Fruit fly (Drosophila melanogaster): ENCODE results near the gene CG14401.

The CG14401 gene

DNA sequence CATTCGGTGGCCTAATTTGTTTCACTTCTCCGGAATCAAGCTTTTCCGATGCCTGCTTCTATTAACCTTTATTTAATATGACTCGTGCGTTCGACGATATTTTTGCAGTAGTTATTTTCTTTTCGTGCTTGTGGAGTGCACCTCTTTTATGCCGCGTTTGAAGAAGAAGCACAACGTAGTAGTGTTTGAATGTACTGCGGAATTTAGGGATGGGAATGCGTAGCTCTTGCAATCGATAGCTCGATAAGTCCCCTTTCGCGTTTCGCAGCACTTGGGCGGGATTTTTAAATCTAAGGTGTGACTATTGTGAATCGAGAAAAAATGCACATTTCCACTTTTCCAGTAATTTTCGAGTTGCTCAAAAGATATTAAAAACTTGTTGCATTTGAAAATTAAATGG is 49.1 kb downstream of the CG14401 start, which contains the start of the genes CG43739 and sky:
Gene CG43739, minus strand, starts transcription at position 199 of the 400 bp plus-strand sequence.
Gene sky, minus strand, starts transcription at position 199 of the 400 bp plus-strand sequence.
- no peak for TF ChIP-seq CG12605 (GFP tag; IDR thresholded peaks at IDR 0.05)
- TF ChIP-seq CG4496 (GFP tag; IDR thresholded peaks at IDR 0.05): 0 out of 3 replicates have a peak, but pooled peaks have one; percentile 6
- TF ChIP-seq Ets98B (GFP tag; IDR thresholded peaks at IDR 0.05): peak; percentile 18; the same call in 1 of the 2 replicates

Measured in whole organism, pupa.